Worm (Caenorhabditis elegans): ENCODE results near the gene W02B3.3.

- TF ChIP-seq tra-4 (tag; optimal IDR thresholded peaks at IDR 0.05) (no peak), flt-1 (GFP tag; IDR thresholded peaks at IDR 0.05) (no peak), hmg-4 (GFP tag; optimal IDR thresholded peaks at IDR 0.05) (no peak), scrt-1 (GFP tag; IDR thresholded peaks at IDR 0.05) (no peak), ets-7 (tag; optimal IDR thresholded peaks at IDR 0.05) (no peak), aly-1 (tag; optimal IDR thresholded peaks at IDR 0.05) (no peak), tbx-37 (GFP tag; conservative IDR thresholded peaks at IDR 0.05) (no peak), ceh-36 (tag; optimal IDR thresholded peaks at IDR 0.05) (no peak), hmbx-1 (tag; optimal IDR thresholded peaks at IDR 0.05) (no peak), hnd-1 (tag; optimal IDR thresholded peaks at IDR 0.05) (no peak), sea-1 (GFP tag; conservative IDR thresholded peaks at IDR 0.05) (no peak)
Observed at ce11 chrIII:627838-628237, 40.4 kb downstream of the W02B3.3 start, which contains the start of gene T19C3.5.
